Worm (Caenorhabditis elegans): ENCODE data around the gene aipl-1.
"Not testable (repeated sequence)": the region's sequence is repeated elsewhere in the genome, so short reads cannot be mapped to it uniquely, and the experiment has no call there.

Gene aipl-1

ce11 chrV:15105893-15106598 lies 30.6 kb downstream of the aipl-1 start, which contains the start of gene C01G10.14:
Gene C01G10.14, minus strand, starts transcription at chrV:15105943.
- TF ChIP-seq pqm-1 (tag; optimal IDR thresholded peaks at IDR 0.05); unc-98 (GFP tag; IDR thresholded peaks at IDR 0.05); hlh-17 (GFP tag; optimal IDR thresholded peaks at IDR 0.05; ENCODE audit: borderline replicate concordance): not testable (repeated sequence)

- TF ChIP-seq ets-5 (GFP tag; IDR thresholded peaks at IDR 0.05), result no peak
- TF ChIP-seq nhr-71 (tag; optimal IDR thresholded peaks at IDR 0.05), result no peak
- TF ChIP-seq nhr-85 (tag), result no peak
- no peak for TF ChIP-seq sptf-1 (tag; optimal IDR thresholded peaks at IDR 0.05)
- no peak for TF ChIP-seq tbx-2 (tag; optimal IDR thresholded peaks at IDR 0.05)
- TF ChIP-seq pag-3 (tag; optimal IDR thresholded peaks at IDR 0.05; ENCODE audit: borderline replicate concordance, insufficient read depth), result no peak
These were observed 37.2 kb downstream of the aipl-1 start, which contains the start of gene C01G10.1 for ce11 chrV:15099447-15099846. Gene C01G10.1, plus strand, starts transcription at chrV:15099747.

- no peak for TF ChIP-seq nhr-85 (tag)
- TF ChIP-seq ceh-63 (GFP tag; optimal IDR thresholded peaks at IDR 0.05), result no peak
These were observed 41.9 kb downstream of the aipl-1 start, which contains the start of gene srx-78 for ce11 chrV:15094749-15095148. Gene srx-78, plus strand, starts transcription at chrV:15095049.

- no peak for TF ChIP-seq elt-3 (tag; optimal IDR thresholded peaks at IDR 0.05)
- peak; percentile 14 for TF ChIP-seq nhr-77 (tag; optimal IDR thresholded peaks at IDR 0.05)
These were observed 43.9 kb downstream of the aipl-1 start, which contains the start of gene txt-12 for ce11 chrV:15092666-15093065. Gene txt-12, plus strand, starts transcription at chrV:15092966.

- TF ChIP-seq nhr-90 (tag; optimal IDR thresholded peaks at IDR 0.05; ENCODE audit: poor library complexity) (no peak), C34B4.2 (tag; optimal IDR thresholded peaks at IDR 0.05) (no peak), dsc-1 (tag; optimal IDR thresholded peaks at IDR 0.05) (no peak), nhr-76 (tag; optimal IDR thresholded peaks at IDR 0.05) (no peak), sup-37 (GFP tag; optimal IDR thresholded peaks at IDR 0.05) (no peak), nhr-47 (tag; optimal IDR thresholded peaks at IDR 0.05) (no peak), mab-9 (GFP tag; IDR thresholded peaks at IDR 0.05) (no peak), ceh-82 (tag; optimal IDR thresholded peaks at IDR 0.05) (no peak), C04F5.9 (tag; optimal IDR thresholded peaks at IDR 0.05) (no peak), F16B12.6 (tag; optimal IDR thresholded peaks at IDR 0.05) (no peak), jun-1 (tag; optimal IDR thresholded peaks at IDR 0.05) (no peak), ceh-63 (GFP tag; optimal IDR thresholded peaks at IDR 0.05) (no peak), mdl-1 (tag; optimal IDR thresholded peaks at IDR 0.05) (no peak), lin-14 (GFP tag; optimal IDR thresholded peaks at IDR 0.05) (no peak)
These were observed 46.1 kb downstream of the aipl-1 start, which contains the start of gene C01G10.17 for ce11 chrV:15090457-15090856. Gene C01G10.17, plus strand, starts transcription at chrV:15090757.

- no peak for TF ChIP-seq hlh-17 (GFP tag; optimal IDR thresholded peaks at IDR 0.05; ENCODE audit: borderline replicate concordance)
- TF ChIP-seq xbp-1 (tag; optimal IDR thresholded peaks at IDR 0.05), result no peak
- TF ChIP-seq efl-1 (optimal IDR thresholded peaks at IDR 0.05), result no peak
- TF ChIP-seq efl-1 (GFP tag; optimal IDR thresholded peaks at IDR 0.05 in 1 of 2), result peak in 1 of 2 experiments; percentile 13
- no peak for TF ChIP-seq nhr-28 (tag; optimal IDR thresholded peaks at IDR 0.05)
- no peak for TF ChIP-seq lsy-2 (tag; optimal IDR thresholded peaks at IDR 0.05)
These were observed 47.2 kb downstream of the aipl-1 start, which contains the start of the genes C01G10.5 and C01G10.4 for ce11 chrV:15089438-15089837. Gene C01G10.5, minus strand, starts transcription at chrV:15089538. Gene C01G10.4, plus strand, starts transcription at chrV:15089740.
